Fruit fly (Drosophila melanogaster) whole organism, wandering third instar larva: ENCODE measurements around the gene Trpgamma.

Experiments used
- Dif ChIP-seq: fragments of 200-275, 200-300 bp; sonication (Bioruptor generic); optimal IDR thresholded peaks from 2 replicates; lab custom pipeline; 2018; ENCODE audit warnings: missing biosample characterization, missing genetic modification characterization; ENCODE audit not compliant: partially characterized antibody
- HLH106 ChIP-seq: fragments of 200-800 bp; optimal IDR thresholded peaks from 3 replicates; lab custom pipeline; 2019; ENCODE audit warnings: missing biosample characterization, mild to moderate bottlenecking, missing genetic modification characterization, moderate library complexity
- Hnf4 ChIP-seq: fragments of 200-800 bp; sonication (Bioruptor generic); optimal IDR thresholded peaks from 2 replicates; lab custom pipeline; 2016; ENCODE audit warnings: missing biosample characterization, mild to moderate bottlenecking, missing genetic modification characterization
- Hr78 ChIP-seq: fragments of >200 bp; optimal IDR thresholded peaks from 2 replicates; lab custom pipeline; 2017; ENCODE audit warnings: missing biosample characterization, missing genetic modification characterization
- Hr83 ChIP-seq: fragments of 200-300 bp; sonication (Bioruptor generic); optimal IDR thresholded peaks from 2 replicates; lab custom pipeline; 2016; ENCODE audit warnings: missing biosample characterization, mild to moderate bottlenecking, missing genetic modification characterization, moderate library complexity; ENCODE audit not compliant: poor library complexity, severe bottlenecking
- Jra ChIP-seq: sonication (Bioruptor generic); optimal IDR thresholded peaks from 2 replicates; lab custom pipeline; 2016; ENCODE audit warnings: missing biosample characterization, missing genetic modification characterization
- N ChIP-seq: fragments of >200 bp; optimal IDR thresholded peaks from 2 replicates; lab custom pipeline; 2018; ENCODE audit warnings: missing biosample characterization, missing external identifiers, missing genetic modification characterization
- br ChIP-seq: fragments of 200-800 bp; sonication (Bioruptor generic); optimal IDR thresholded peaks from 2 replicates; lab custom pipeline; 2016; ENCODE audit warnings: missing biosample characterization, missing genetic modification characterization
- dmrt93B ChIP-seq: fragments of 200-800 bp; sonication (Bioruptor generic); optimal IDR thresholded peaks from 2 replicates; lab custom pipeline; 2018; ENCODE audit warnings: missing biosample characterization, mild to moderate bottlenecking, missing genetic modification characterization
- foxo ChIP-seq, 2 experiments: fragments of 200-800 bp; sonication (Bioruptor generic); optimal IDR thresholded peaks; 2 replicates in 1 of 2; 3 replicates in 1 of 2; lab custom pipeline; 2016 to 2017; ENCODE audit warnings: missing biosample characterization in 2 of 2, missing genetic modification characterization in 2 of 2
- fru ChIP-seq: fragments of 200-800 bp; sonication (Bioruptor generic); optimal IDR thresholded peaks from 3 replicates; lab custom pipeline; 2016; ENCODE audit warnings: missing biosample characterization, mild to moderate bottlenecking, missing genetic modification characterization
- h ChIP-seq: fragments of 200-800 bp; sonication (Bioruptor generic); optimal IDR thresholded peaks from 3 replicates; lab custom pipeline; 2016; ENCODE audit warnings: missing biosample characterization, mild to moderate bottlenecking, missing genetic modification characterization
- pan ChIP-seq: fragments of >200 bp; optimal IDR thresholded peaks from 2 replicates; lab custom pipeline; 2017
- sv ChIP-seq: fragments of 200-800 bp; sonication (Bioruptor generic); optimal IDR thresholded peaks from 3 replicates; lab custom pipeline; 2016; ENCODE audit warnings: missing biosample characterization, missing genetic modification characterization

DNA sequence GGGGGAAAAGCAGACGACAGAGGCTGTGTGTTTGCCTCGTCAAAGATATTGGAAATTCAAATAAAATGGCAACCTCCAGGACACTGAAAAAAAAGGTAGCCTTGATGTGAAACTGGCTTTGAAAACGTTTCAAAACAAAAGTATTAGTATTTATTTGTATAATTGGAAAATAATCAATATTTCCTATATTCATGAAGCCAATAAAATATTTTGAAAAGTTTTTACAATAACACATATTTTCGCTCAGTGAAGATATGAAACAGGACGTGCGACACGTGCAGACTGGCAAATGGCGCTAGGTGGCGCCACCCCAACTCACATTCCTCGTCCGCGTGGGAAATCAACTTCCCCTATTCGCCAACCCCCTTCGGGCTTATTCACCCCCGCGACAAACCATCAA is 28.7 kb downstream of the Trpgamma start:
- TF ChIP-seq Jra (GFP tag; lab: Kevin White, UChicago) (no peak), br (GFP tag; lab: Kevin White, UChicago) (no peak), foxo (GFP tag; optimal IDR thresholded peaks at IDR 0.05; lab: Kevin White, UChicago) (peak in 1 of 2 experiments; percentile 48), Hr78 (GFP tag; lab: Kevin White, UChicago) (no peak), N (GFP tag; lab: Kevin White, UChicago) (no peak), pan (lab: Kevin White, UChicago) (no peak), sv (GFP tag; lab: Kevin White, UChicago) (no peak), fru (GFP tag; lab: Kevin White, UChicago) (peak; percentile 50), h (GFP tag; lab: Kevin White, UChicago) (peak; percentile 33), HLH106 (tag; lab: Kevin White, UChicago) (peak; percentile 47), dmrt93B (GFP tag; lab: Kevin White, UChicago) (no peak), Dif (no peak), Hnf4 (GFP tag; lab: Kevin White, UChicago) (no peak), Hr83 (GFP tag; lab: Kevin White, UChicago) (no peak)
